Worm (Caenorhabditis elegans): ENCODE results near the gene tbc-19.

DNA sequence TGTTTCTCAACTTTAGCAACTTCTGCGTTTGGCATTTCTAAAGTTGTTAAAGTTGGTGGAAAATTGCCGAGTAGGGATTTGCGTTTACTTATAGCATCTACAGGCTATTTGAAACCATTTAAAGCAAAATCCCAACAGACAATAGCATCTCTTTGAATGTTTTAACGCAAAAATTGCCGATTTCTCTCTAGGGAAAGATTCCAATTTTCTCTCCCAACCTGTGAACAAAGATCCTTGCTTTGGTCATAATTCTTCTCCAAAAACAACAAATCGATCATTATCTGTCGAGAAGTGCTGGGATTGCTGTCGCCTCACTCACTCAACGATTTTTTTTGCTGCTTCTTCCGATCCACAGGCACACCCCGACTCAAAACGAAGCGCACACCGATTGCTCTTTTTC, 41.4 kb upstream of the tbc-19 start:
- TF ChIP-seq xnd-1 (tag; optimal IDR thresholded peaks at IDR 0.05) (no peak), dpl-1 (GFP tag; optimal IDR thresholded peaks at IDR 0.05) (no peak), let-526 (GFP tag; IDR thresholded peaks at IDR 0.05) (no peak)

All from whole organism, young adult.